Worm (Caenorhabditis elegans) whole organism, L4 larva: ENCODE measurements around the gene R12B2.3.

ENCODE experiments used
- D1046.2 ChIP-seq: fragments of 200-800 bp; sonication (Bioruptor generic); IDR thresholded peaks from 2 replicates; pipeline ENCODE4 v1.3.6; 2022; ENCODE audit warnings: missing genetic modification characterization, missing compliant biosample characterization
- ZK546.5 ChIP-seq, 2 experiments: sonication (generic microtip); optimal IDR thresholded peaks; 2 replicates each; lab custom pipeline; 2017; ENCODE audit warnings: missing biosample characterization in 2 of 2, missing genetic modification characterization in 2 of 2
- aha-1 ChIP-seq: fragments of 150-350 bp; peaks from one replicate; lab custom pipeline; 2014; ENCODE audit warnings: missing biosample characterization, missing genetic modification characterization
- aly-2 ChIP-seq: sonication (generic microtip); optimal IDR thresholded peaks from 2 replicates; lab custom pipeline; 2018; ENCODE audit warnings: missing biosample characterization, missing genetic modification characterization
- ceh-28 ChIP-seq: fragments of 150-350 bp; optimal IDR thresholded peaks from 2 replicates; lab custom pipeline; 2014; ENCODE audit warnings: missing biosample characterization, missing genetic modification reagents, missing genetic modification characterization
- ceh-32 ChIP-seq: sonication (generic microtip); optimal IDR thresholded peaks from 2 replicates; lab custom pipeline; 2016; ENCODE audit warnings: mild to moderate bottlenecking, missing genetic modification characterization, missing compliant biosample characterization; ENCODE audit not compliant: poor library complexity
- ctbp-1 ChIP-seq: fragments of 200-800 bp; sonication (Bioruptor generic); IDR thresholded peaks from 2 replicates; pipeline ENCODE4 v1.3.6; 2022; ENCODE audit warnings: missing genetic modification reagents, missing genetic modification characterization, missing compliant biosample characterization
- daf-12 ChIP-seq: fragments of 150-350 bp; optimal IDR thresholded peaks from 2 replicates; lab custom pipeline; 2014; ENCODE audit warnings: missing biosample characterization, missing genetic modification reagents, missing genetic modification characterization
- daf-16 ChIP-seq, 3 experiments: sonication (generic microtip); optimal IDR thresholded peaks; 2 replicates each; lab custom pipeline; 2016 to 2017; ENCODE audit warnings: missing genetic modification characterization in 3 of 3, missing genetic modification reagents in 3 of 3, mild to moderate bottlenecking in 2 of 3, missing compliant biosample characterization in 2 of 3, missing biosample characterization in 1 of 3, moderate library complexity in 1 of 3
- dpl-1 ChIP-seq: fragments of 150-350 bp; optimal IDR thresholded peaks from 2 replicates; lab custom pipeline; 2014; ENCODE audit warnings: missing biosample characterization, missing genetic modification reagents, missing genetic modification characterization
- egl-43 ChIP-seq: fragments of 200-800 bp; sonication (Bioruptor generic); IDR thresholded peaks from 2 replicates; pipeline ENCODE4 v1.3.6; 2022; ENCODE audit warnings: missing genetic modification reagents, missing genetic modification characterization, missing compliant biosample characterization
- fkh-10 ChIP-seq: fragments of 150-350 bp; optimal IDR thresholded peaks from 2 replicates; lab custom pipeline; 2014; ENCODE audit warnings: missing biosample characterization, missing genetic modification reagents, missing genetic modification characterization
- fos-1 ChIP-seq: fragments of 150-350 bp; optimal IDR thresholded peaks from 2 replicates; lab custom pipeline; 2014; ENCODE audit warnings: missing biosample characterization, missing genetic modification characterization
- hif-1 ChIP-seq, 2 experiments: sonication (generic microtip); optimal IDR thresholded peaks; 2 replicates each; lab custom pipeline; 2016 to 2017; ENCODE audit warnings: missing compliant biosample characterization in 2 of 2, missing genetic modification characterization in 2 of 2, missing genetic modification reagents in 2 of 2, missing genotype in 2 of 2, mild to moderate bottlenecking in 1 of 2
- hlh-30 ChIP-seq: sonication (generic microtip); optimal IDR thresholded peaks from 2 replicates; lab custom pipeline; 2017; ENCODE audit warnings: antibody characterized with exemption, mild to moderate bottlenecking, missing genetic modification characterization, missing compliant biosample characterization; ENCODE audit not compliant: insufficient read depth
- lin-13 ChIP-seq: fragments of 150-350 bp; optimal IDR thresholded peaks from 2 replicates; lab custom pipeline; 2014; ENCODE audit warnings: missing biosample characterization, missing genetic modification reagents, missing genetic modification characterization
- lsy-2 ChIP-seq, 2 experiments: fragments of 150-350 bp in 1 of 2; sonication (generic microtip) in 1 of 2; optimal IDR thresholded peaks; 2 replicates each; lab custom pipeline; 2014 to 2017; ENCODE audit warnings: missing biosample characterization in 2 of 2, missing genetic modification characterization in 2 of 2
- madf-5 ChIP-seq, 2 experiments: fragments of 200-800 bp; sonication (Bioruptor generic); IDR thresholded peaks; 2 replicates each; pipeline ENCODE4 v1.3.6; 2022; ENCODE audit warnings: missing compliant biosample characterization in 2 of 2, missing genetic modification characterization in 2 of 2
- madf-9 ChIP-seq: fragments of 200-800 bp; sonication (Bioruptor generic); conservative IDR thresholded peaks from 2 replicates; pipeline ENCODE4 v1.3.6; 2022; ENCODE audit warnings: missing genetic modification reagents, missing genetic modification characterization, missing compliant biosample characterization
- mdt-29 ChIP-seq: fragments of 200-800 bp; sonication (Bioruptor generic); IDR thresholded peaks from 2 replicates; pipeline ENCODE4 v1.3.6; 2022; ENCODE audit warnings: missing genetic modification reagents, missing genetic modification characterization, missing compliant biosample characterization
- mes-2 ChIP-seq: sonication (generic microtip); optimal IDR thresholded peaks from 2 replicates; lab custom pipeline; 2016; ENCODE audit warnings: missing genotype, mild to moderate bottlenecking, missing genetic modification characterization, missing compliant biosample characterization; ENCODE audit not compliant: poor library complexity, severe bottlenecking
- nhr-25 ChIP-seq: sonication (generic microtip); optimal IDR thresholded peaks from 2 replicates; lab custom pipeline; 2017; ENCODE audit warnings: missing genetic modification characterization, mild to moderate bottlenecking, missing compliant biosample characterization, antibody characterized with exemption, moderate library complexity, borderline replicate concordance; ENCODE audit not compliant: insufficient read depth
- nhr-42 ChIP-seq: fragments of 200-800 bp; sonication (Bioruptor generic); IDR thresholded peaks from 2 replicates; pipeline ENCODE4 v1.3.6; 2022; ENCODE audit warnings: missing genetic modification characterization, missing compliant biosample characterization
- nhr-6 ChIP-seq: fragments of 150-350 bp; optimal IDR thresholded peaks from 2 replicates; lab custom pipeline; 2014; ENCODE audit warnings: missing biosample characterization, missing genetic modification characterization
- php-3 ChIP-seq: fragments of 200-800 bp; sonication (Bioruptor generic); IDR thresholded peaks from 2 replicates; pipeline ENCODE4 v1.3.6; 2022; ENCODE audit warnings: missing genetic modification reagents, missing genetic modification characterization, missing compliant biosample characterization
- rbr-2 ChIP-seq: sonication (generic microtip); optimal IDR thresholded peaks from 2 replicates; lab custom pipeline; 2016; ENCODE audit warnings: missing genotype, missing genetic modification characterization, missing compliant biosample characterization
- snpc-1.2 ChIP-seq: fragments of 200-800 bp; sonication (Bioruptor generic); IDR thresholded peaks from 2 replicates; pipeline ENCODE4 v1.3.6; 2022; ENCODE audit warnings: missing genetic modification reagents, missing genetic modification characterization, missing compliant biosample characterization
- snpc-4 ChIP-seq: fragments of 150-350 bp; optimal IDR thresholded peaks from 2 replicates; lab custom pipeline; 2014; ENCODE audit warnings: missing biosample characterization, missing genetic modification characterization
- spr-3 ChIP-seq: fragments of 200-800 bp; sonication (Bioruptor generic); optimal IDR thresholded peaks from 2 replicates; lab custom pipeline; 2018; ENCODE audit warnings: mild to moderate bottlenecking, missing genetic modification characterization, missing compliant biosample characterization
- tag-97 ChIP-seq: fragments of 200-800 bp; sonication (Bioruptor generic); IDR thresholded peaks from 2 replicates; pipeline ENCODE4 v1.3.6; 2022; ENCODE audit warnings: missing genetic modification characterization, missing compliant biosample characterization
- unc-130 ChIP-seq: sonication (generic microtip); optimal IDR thresholded peaks from 2 replicates; lab custom pipeline; 2016; ENCODE audit warnings: missing genetic modification reagents, missing genetic modification characterization, missing compliant biosample characterization
- unc-62 ChIP-seq, 3 experiments: fragments of 150-350 bp in 1 of 3; sonication (generic microtip); optimal IDR thresholded peaks in 2 of 3; peaks in 1 of 3; 1 replicate in 1 of 3; 2 replicates in 2 of 3; lab custom pipeline; 2014 to 2017; ENCODE audit warnings: missing biosample characterization in 3 of 3, missing genetic modification characterization in 3 of 3, missing genetic modification reagents in 3 of 3, missing genotype in 1 of 3
- zip-11 ChIP-seq: fragments of 200-800 bp; sonication (Bioruptor generic); IDR thresholded peaks from 2 replicates; pipeline ENCODE4 v1.3.6; 2022; ENCODE audit warnings: missing genetic modification characterization, missing compliant biosample characterization
- ztf-7 ChIP-seq: fragments of 150-350 bp; optimal IDR thresholded peaks from 2 replicates; lab custom pipeline; 2014; ENCODE audit warnings: missing biosample characterization, missing genetic modification characterization

R12B2.3 gene

ce11 chrIII:5785273-5785929, 20.0 kb upstream of the R12B2.3 start, which contains the start of gene Y37B11A.3 (continued):
- TF ChIP-seq mdt-29 (GFP tag; lab: Robert Waterston, UW) (peak; percentile 22; the same call in 1 of the 2 replicates), unc-62 (GFP tag; optimal IDR thresholded peaks at IDR 0.05 in 1 of 2; lab: Kevin White, UChicago) (no peak), unc-62 (tag; optimal IDR thresholded peaks at IDR 0.05; lab: Kevin White, UChicago) (no peak), nhr-42 (GFP tag; lab: Robert Waterston, UW) (no peak)

- TF ChIP-seq daf-12 (tag; lab: Kevin White, UChicago), result no peak
Observed at ce11 chrIII:5790550-5790949, 14.8 kb upstream of the R12B2.3 start, which contains the start of gene rev-3. Gene rev-3 (minus strand): TSS chrIII:5790650.

DNA sequence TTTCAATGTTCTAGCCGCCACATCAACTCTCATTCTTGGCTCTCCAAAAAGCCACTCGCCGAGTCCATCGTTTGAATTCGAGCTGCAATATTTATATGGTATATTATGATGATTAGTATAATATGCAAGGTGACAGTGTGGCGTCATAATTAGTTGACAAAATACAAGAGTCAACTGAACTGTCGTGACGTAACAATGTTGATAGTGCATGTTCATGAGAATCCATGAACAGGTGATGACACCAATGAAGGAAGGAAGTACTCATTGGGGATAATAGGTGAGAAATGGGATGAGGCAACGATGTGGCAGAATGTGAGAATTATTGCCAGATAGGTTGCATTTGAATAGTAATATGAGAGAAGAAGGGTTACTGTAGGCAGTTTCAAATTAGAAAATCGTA, 10.4 kb upstream of the R12B2.3 start:
- TF ChIP-seq fkh-10 (GFP tag; lab: Kevin White, UChicago), result no peak
- TF ChIP-seq spr-3 (GFP tag; lab: Kevin White, UChicago), result no peak
- TF ChIP-seq daf-16 (GFP tag; optimal IDR thresholded peaks at IDR 0.05; lab: Kevin White, UChicago), result no peak
- no peak for TF ChIP-seq daf-16 (tag; optimal IDR thresholded peaks at IDR 0.05; lab: Kevin White, UChicago)
- TF ChIP-seq aly-2, result no peak
- no peak for TF ChIP-seq fos-1
- no peak for TF ChIP-seq ztf-7 (tag; lab: Kevin White, UChicago)
- TF ChIP-seq madf-9 (GFP tag; lab: Robert Waterston, UW), result no peak
- no peak for TF ChIP-seq aha-1 (tag; lab: Kevin White, UChicago)
- TF ChIP-seq, all 104 proteins: peak for 0

- TF ChIP-seq lsy-2 (tag; optimal IDR thresholded peaks at IDR 0.05; lab: Kevin White, UChicago) (no peak), madf-9 (GFP tag; lab: Robert Waterston, UW) (no peak), ZK546.5 (tag; optimal IDR thresholded peaks at IDR 0.05; lab: Kevin White, UChicago) (no peak), rbr-2 (tag; lab: Kevin White, UChicago) (no peak), nhr-42 (GFP tag; lab: Robert Waterston, UW) (no peak), php-3 (GFP tag; lab: Robert Waterston, UW) (no peak), egl-43 (no peak), madf-5 (GFP tag; IDR thresholded peaks at IDR 0.05; lab: Robert Waterston, UW) (no peak), ceh-28 (no peak), nhr-6 (tag; lab: Kevin White, UChicago) (no peak), tag-97 (GFP tag; lab: Robert Waterston, UW) (no peak), zip-11 (no peak), snpc-4 (tag; lab: Kevin White, UChicago) (no peak), ctbp-1 (GFP tag; lab: Robert Waterston, UW) (no peak), ceh-32 (tag; lab: Kevin White, UChicago) (no peak), lin-13 (GFP tag; lab: Kevin White, UChicago) (no peak), nhr-25 (tag; lab: Kevin White, UChicago) (no peak), snpc-1.2 (GFP tag; lab: Robert Waterston, UW) (no peak)
Observed at ce11 chrIII:5798747-5799146, 6.6 kb upstream of the R12B2.3 start, which contains the start of gene ceh-10. Gene ceh-10 (plus strand): TSS chrIII:5799047.

DNA sequence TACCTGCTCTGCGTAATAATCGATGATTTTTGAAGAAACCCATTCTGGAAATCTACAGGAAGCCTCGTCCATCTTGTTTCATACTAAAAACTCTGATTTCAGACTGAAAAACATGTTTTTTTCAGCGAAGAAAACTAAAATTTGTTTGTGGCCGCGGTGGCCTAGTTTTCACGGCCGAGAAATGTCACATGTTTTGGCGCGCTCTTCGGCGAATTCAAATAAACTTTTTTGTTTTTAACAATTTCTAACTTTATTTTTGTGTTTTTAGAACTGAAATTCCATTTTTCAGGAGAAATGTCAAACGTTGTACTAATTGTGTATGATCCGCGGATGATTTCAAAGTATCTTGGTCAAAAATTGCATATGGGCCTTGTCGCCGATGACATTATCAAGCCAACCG, 2.4 kb upstream of the R12B2.3 start, which contains the start of the genes polq-1 and him-10:
Gene polq-1, minus strand, starts transcription at position 190 of the 400 bp plus-strand sequence.
Gene him-10, plus strand, starts transcription at position 290 of the 400 bp plus-strand sequence.
- no peak for TF ChIP-seq D1046.2 (GFP tag; lab: Robert Waterston, UW)
- TF ChIP-seq dpl-1 (GFP tag; lab: Kevin White, UChicago), result peak; percentile 76
- peak; percentile 59 for TF ChIP-seq unc-130
- peak; percentile 55 for TF ChIP-seq hlh-30 (tag; lab: Kevin White, UChicago)
- TF ChIP-seq spr-3 (GFP tag; lab: Kevin White, UChicago), result no peak
- peak; percentile 89 for TF ChIP-seq mes-2 (tag; lab: Kevin White, UChicago)
- TF ChIP-seq hif-1 (tag; optimal IDR thresholded peaks at IDR 0.05; lab: Kevin White, UChicago), result peak in 1 of 2 experiments; percentile 38
- TF ChIP-seq madf-9 (GFP tag; lab: Robert Waterston, UW), result no peak
